Fruit fly (Drosophila melanogaster) whole organism, adult: ENCODE data around the gene CG9192.

Experiments used
- CG7045 ChIP-seq: fragments of 200-800 bp; sonication (Bioruptor generic); optimal IDR thresholded peaks from 2 replicates; lab custom pipeline; 2017; ENCODE audit warnings: missing biosample characterization, mild to moderate bottlenecking, missing genetic modification characterization
- cnc ChIP-seq, 2 experiments: fragments of >200 bp; optimal IDR thresholded peaks; 2 replicates each; lab custom pipeline; 2017
- ovo ChIP-seq: fragments of 200-800 bp; sonication (Bioruptor generic); optimal IDR thresholded peaks from 2 replicates; lab custom pipeline; 2016; ENCODE audit warnings: missing biosample characterization, missing genetic modification characterization

dm6 chr3L:1235426-1235825 is 2.7 kb downstream of the CG9192 start, which contains the start of gene galene:
- no peak for TF ChIP-seq cnc (optimal IDR thresholded peaks at IDR 0.05; lab: Kevin White, UChicago)
- no peak for TF ChIP-seq CG7045 (GFP tag; lab: Kevin White, UChicago)
- no peak for TF ChIP-seq ovo (GFP tag; lab: Kevin White, UChicago)
